Worm (Caenorhabditis elegans): ENCODE data around the gene F31F4.17.

F31F4.17 gene

ce11 chrV:608844-609243 lies 51.3 kb downstream of the F31F4.17 start, which contains the start of gene srw-109:
Gene srw-109, minus strand, starts transcription at chrV:608944.
- no peak for TF ChIP-seq Y22D7AL.16 (tag; optimal IDR thresholded peaks at IDR 0.05)
- TF ChIP-seq nhr-11 (tag; optimal IDR thresholded peaks at IDR 0.05), result no peak
- no peak for TF ChIP-seq rnt-1 (tag; optimal IDR thresholded peaks at IDR 0.05)
- no peak for TF ChIP-seq C38D4.7 (GFP tag; optimal IDR thresholded peaks at IDR 0.05)
- no peak for TF ChIP-seq hlh-8 (tag; optimal IDR thresholded peaks at IDR 0.05)
- no peak for TF ChIP-seq ceh-19 (GFP tag; optimal IDR thresholded peaks at IDR 0.05)
- TF ChIP-seq K09A11.1 (tag; optimal IDR thresholded peaks at IDR 0.05; ENCODE audit: insufficient read depth), result no peak
- no peak for TF ChIP-seq gmeb-2 (tag; optimal IDR thresholded peaks at IDR 0.05)

Data from whole organism, late embryonic.